Worm (Caenorhabditis elegans) whole organism, dauer: Measurements from ENCODE around the gene R13D11.10.
"Not testable (repeated sequence)": the region's sequence is repeated elsewhere in the genome, so short reads cannot be mapped to it uniquely, and the experiment has no call there.

Source experiments
- unc-62 ChIP-seq: sonication (generic microtip); optimal IDR thresholded peaks from 2 replicates; lab custom pipeline; 2017; ENCODE audit warnings: missing biosample characterization, missing genetic modification reagents, missing genetic modification characterization

R13D11.10 gene

ce11 chrV:813101-813500 lies at the start of gene R13D11.10:
R13D11.10 (minus strand) TSS chrV:813201.
- no peak for TF ChIP-seq unc-62 (GFP tag; lab: Kevin White, UChicago)

ce11 chrV:858841-859456 lies 45.9 kb upstream of the R13D11.10 start:
- TF ChIP-seq unc-62 (GFP tag; lab: Kevin White, UChicago), result no peak

- TF ChIP-seq unc-62 (GFP tag; lab: Kevin White, UChicago), result no peak
These were observed 43.5 kb upstream of the R13D11.10 start, which contains the start of gene K09C6.2 for ce11 chrV:856549-856948. K09C6.2 (plus strand) TSS chrV:856849.

- TF ChIP-seq unc-62 (GFP tag; lab: Kevin White, UChicago), result no peak
These were observed 42.0 kb upstream of the R13D11.10 start, which contains the start of gene K09C6.9 for ce11 chrV:854966-855365. K09C6.9 (minus strand) TSS chrV:855066.

ce11 chrV:852184-852583 lies 39.2 kb upstream of the R13D11.10 start, which contains the start of gene K09C6.3:
K09C6.3 (plus strand) TSS chrV:852484.
- no peak for TF ChIP-seq unc-62 (GFP tag; lab: Kevin White, UChicago)

- no peak for TF ChIP-seq unc-62 (GFP tag; lab: Kevin White, UChicago)
These were observed 36.5 kb upstream of the R13D11.10 start, which contains the start of gene srbc-12 for ce11 chrV:849512-849911. srbc-12 (plus strand) TSS chrV:849812.

ce11 chrV:849042-849441 lies 36.0 kb upstream of the R13D11.10 start:
- no peak for TF ChIP-seq unc-62 (GFP tag; lab: Kevin White, UChicago)

- TF ChIP-seq unc-62 (GFP tag; lab: Kevin White, UChicago), result no peak
These were observed 34.5 kb upstream of the R13D11.10 start, which contains the start of gene srbc-13 for ce11 chrV:847521-847920. srbc-13 (plus strand) TSS chrV:847821.

ce11 chrV:843118-843517 lies 30.1 kb upstream of the R13D11.10 start, which contains the start of gene K09C6.8:
K09C6.8 (minus strand) TSS chrV:843218.
- not testable (repeated sequence) for TF ChIP-seq unc-62 (GFP tag; lab: Kevin White, UChicago)

- TF ChIP-seq unc-62 (GFP tag; lab: Kevin White, UChicago), result no peak
These were observed 29.6 kb upstream of the R13D11.10 start for ce11 chrV:842611-843010.

- not testable (repeated sequence) for TF ChIP-seq unc-62 (GFP tag; lab: Kevin White, UChicago)
These were observed 26.0 kb upstream of the R13D11.10 start, which contains the start of the genes K09C6.7 and K09C6.10 for ce11 chrV:838984-839471. K09C6.7 (minus strand) TSS chrV:839084. K09C6.10 (plus strand) TSS chrV:839421.

- no peak for TF ChIP-seq unc-62 (GFP tag; lab: Kevin White, UChicago)
These were observed 20.4 kb upstream of the R13D11.10 start, which contains the start of gene F41H8.1 for ce11 chrV:833368-833767. F41H8.1 (plus strand) TSS chrV:833668.

- no peak for TF ChIP-seq unc-62 (GFP tag; lab: Kevin White, UChicago)
These were observed 13.1 kb upstream of the R13D11.10 start, which contains the start of gene F41H8.2 for ce11 chrV:826097-826496. F41H8.2 (plus strand) TSS chrV:826397.

ce11 chrV:822922-823321 lies 9.9 kb upstream of the R13D11.10 start, which contains the start of gene srx-31:
srx-31 (minus strand) TSS chrV:823022.
- TF ChIP-seq unc-62 (GFP tag; lab: Kevin White, UChicago), result not testable (repeated sequence)

- TF ChIP-seq unc-62 (GFP tag; lab: Kevin White, UChicago), result not testable (repeated sequence)
These were observed 7.6 kb upstream of the R13D11.10 start, which contains the start of gene srx-32 for ce11 chrV:820629-821028. srx-32 (minus strand) TSS chrV:820729.

ce11 chrV:817182-817581 lies 4.2 kb upstream of the R13D11.10 start, which contains the start of gene R13D11.1:
R13D11.1 (plus strand) TSS chrV:817482.
- TF ChIP-seq unc-62 (GFP tag; lab: Kevin White, UChicago), result no peak
